Worm (Caenorhabditis elegans) whole organism, L3 larva: ENCODE results near the gene tab-1.

Experiments
- R02D3.7 ChIP-seq: fragments of 150-350 bp; optimal IDR thresholded peaks from 2 replicates; lab custom pipeline; 2014; ENCODE audit warnings: missing biosample characterization, missing genetic modification characterization
- ZK546.5 ChIP-seq: sonication (generic microtip); optimal IDR thresholded peaks from 2 replicates; lab custom pipeline; 2017; ENCODE audit warnings: missing biosample characterization, missing genetic modification characterization
- aly-2 ChIP-seq: fragments of 150-350 bp; optimal IDR thresholded peaks from 2 replicates; lab custom pipeline; 2014; ENCODE audit warnings: missing biosample characterization, missing genetic modification characterization
- ama-1 ChIP-seq: fragments of 150-350 bp; optimal IDR thresholded peaks from 2 replicates; lab custom pipeline; 2018
- ceh-16 ChIP-seq: sonication (generic microtip); optimal IDR thresholded peaks from 2 replicates; lab custom pipeline; 2017; ENCODE audit warnings: missing biosample characterization, missing genetic modification characterization
- ceh-28 ChIP-seq: fragments of 150-350 bp; optimal IDR thresholded peaks from 2 replicates; lab custom pipeline; 2014; ENCODE audit warnings: missing biosample characterization, missing genetic modification reagents, missing genetic modification characterization
- ceh-82 ChIP-seq: fragments of 150-350 bp; optimal IDR thresholded peaks from 2 replicates; lab custom pipeline; 2014; ENCODE audit warnings: missing biosample characterization, missing genetic modification characterization
- ceh-9 ChIP-seq: sonication (generic microtip); optimal IDR thresholded peaks from 2 replicates; lab custom pipeline; 2018; ENCODE audit warnings: missing biosample characterization, missing genetic modification characterization
- daf-12 ChIP-seq: fragments of 150-350 bp; optimal IDR thresholded peaks from 2 replicates; lab custom pipeline; 2014; ENCODE audit warnings: missing biosample characterization, missing genetic modification reagents, missing genetic modification characterization
- egl-27 ChIP-seq: sonication (generic microtip); optimal IDR thresholded peaks from 4 replicates; lab custom pipeline; 2017; ENCODE audit warnings: missing biosample characterization, missing genetic modification reagents, missing genetic modification characterization
- egl-5 ChIP-seq: fragments of 150-350 bp; optimal IDR thresholded peaks from 2 replicates; lab custom pipeline; 2017; ENCODE audit warnings: missing biosample characterization, missing genetic modification reagents, missing genetic modification characterization, inconsistent platforms
- elt-1 ChIP-seq: fragments of 150-350 bp; optimal IDR thresholded peaks from 2 replicates; lab custom pipeline; 2014; ENCODE audit warnings: missing biosample characterization, missing genetic modification characterization
- elt-2 ChIP-seq: sonication (generic microtip); optimal IDR thresholded peaks from 2 replicates; lab custom pipeline; 2016; ENCODE audit warnings: missing genetic modification reagents, mild to moderate bottlenecking, missing genetic modification characterization, missing compliant biosample characterization
- elt-3 ChIP-seq, 3 experiments: fragments of 150-350 bp in 1 of 3; sonication (generic microtip) in 2 of 3; optimal IDR thresholded peaks; 2 replicates in 2 of 3; 4 replicates in 1 of 3; lab custom pipeline; 2014 to 2017; ENCODE audit warnings: missing biosample characterization in 3 of 3, missing genetic modification characterization in 3 of 3
- eor-1 ChIP-seq, 2 experiments: fragments of 150-350 bp; optimal IDR thresholded peaks; 2 replicates each; lab custom pipeline; 2014 to 2018; ENCODE audit warnings: missing biosample characterization in 2 of 2, missing genetic modification characterization in 2 of 2
- fkh-10 ChIP-seq: sonication (generic microtip); optimal IDR thresholded peaks from 2 replicates; lab custom pipeline; 2017; ENCODE audit warnings: missing biosample characterization, missing genetic modification reagents, missing genetic modification characterization
- fkh-2 ChIP-seq: fragments of 150-350 bp; optimal IDR thresholded peaks from 2 replicates; lab custom pipeline; 2014; ENCODE audit warnings: missing biosample characterization, missing genetic modification reagents, missing genetic modification characterization
- fos-1 ChIP-seq: fragments of 150-350 bp; optimal IDR thresholded peaks from 2 replicates; lab custom pipeline; 2014; ENCODE audit warnings: missing biosample characterization, missing genetic modification characterization
- hmg-11 ChIP-seq: sonication (generic microtip); optimal IDR thresholded peaks from 2 replicates; lab custom pipeline; 2016; ENCODE audit warnings: missing genetic modification characterization, missing compliant biosample characterization
- jun-1 ChIP-seq: fragments of 150-350 bp; optimal IDR thresholded peaks from 2 replicates; lab custom pipeline; 2014; ENCODE audit warnings: missing biosample characterization, missing genetic modification reagents, missing genetic modification characterization
- lin-15B ChIP-seq: fragments of 150-350 bp; optimal IDR thresholded peaks from 2 replicates; lab custom pipeline; 2014; ENCODE audit warnings: missing biosample characterization, missing genetic modification characterization
- lin-39 ChIP-seq: fragments of 150-350 bp; optimal IDR thresholded peaks from 2 replicates; lab custom pipeline; 2018; ENCODE audit warnings: missing biosample characterization, missing genetic modification reagents, missing genetic modification characterization
- lsy-12 ChIP-seq: sonication (generic microtip); optimal IDR thresholded peaks from 2 replicates; lab custom pipeline; 2016; ENCODE audit warnings: mild to moderate bottlenecking, missing genetic modification characterization, missing compliant biosample characterization
- mdl-1 ChIP-seq: fragments of 150-350 bp; optimal IDR thresholded peaks from 2 replicates; lab custom pipeline; 2014; ENCODE audit warnings: missing biosample characterization, missing genetic modification characterization
- mml-1 ChIP-seq: fragments of 150-350 bp; sonication (generic microtip); optimal IDR thresholded peaks from 3 replicates; lab custom pipeline; 2014; ENCODE audit warnings: missing biosample characterization, missing genetic modification characterization
- nfya-1 ChIP-seq: sonication (generic microtip); optimal IDR thresholded peaks from 2 replicates; lab custom pipeline; 2017; ENCODE audit warnings: missing genetic modification characterization, mild to moderate bottlenecking, missing compliant biosample characterization, antibody characterized with exemption, moderate library complexity; ENCODE audit not compliant: insufficient read depth
- nhr-11 ChIP-seq: fragments of 150-350 bp; optimal IDR thresholded peaks from 2 replicates; lab custom pipeline; 2014; ENCODE audit warnings: missing biosample characterization, missing genetic modification characterization
- nhr-12 ChIP-seq: fragments of 150-350 bp; optimal IDR thresholded peaks from 2 replicates; lab custom pipeline; 2014; ENCODE audit warnings: missing biosample characterization, missing genetic modification characterization
- nhr-23 ChIP-seq: fragments of 150-350 bp; optimal IDR thresholded peaks from 2 replicates; lab custom pipeline; 2014; ENCODE audit warnings: missing biosample characterization, missing genetic modification reagents, missing genetic modification characterization
- nhr-237 ChIP-seq: fragments of 150-350 bp; optimal IDR thresholded peaks from 2 replicates; lab custom pipeline; 2014; ENCODE audit warnings: missing biosample characterization, missing genetic modification characterization
- nhr-25 ChIP-seq: sonication (generic microtip); optimal IDR thresholded peaks from 2 replicates; lab custom pipeline; 2017; ENCODE audit warnings: missing biosample characterization, missing genetic modification characterization
- nhr-28 ChIP-seq: fragments of 150-350 bp; optimal IDR thresholded peaks from 2 replicates; lab custom pipeline; 2014; ENCODE audit warnings: missing biosample characterization, missing genetic modification characterization
- nhr-43 ChIP-seq: sonication (generic microtip); optimal IDR thresholded peaks from 2 replicates; lab custom pipeline; 2016; ENCODE audit warnings: mild to moderate bottlenecking, missing genetic modification characterization, missing compliant biosample characterization; ENCODE audit not compliant: poor library complexity, severe bottlenecking
- nhr-67 ChIP-seq: fragments of 150-350 bp; optimal IDR thresholded peaks from 2 replicates; lab custom pipeline; 2014; ENCODE audit warnings: missing biosample characterization, missing genetic modification characterization
- nhr-76 ChIP-seq: fragments of 150-350 bp; sonication (generic microtip); optimal IDR thresholded peaks from 5 replicates; lab custom pipeline; 2014; ENCODE audit warnings: missing biosample characterization, missing genetic modification characterization
- nhr-77 ChIP-seq: fragments of 150-350 bp; optimal IDR thresholded peaks from 2 replicates; lab custom pipeline; 2014; ENCODE audit warnings: missing biosample characterization, missing genetic modification characterization
- pha-4 ChIP-seq: fragments of 150-350 bp; optimal IDR thresholded peaks from 2 replicates; lab custom pipeline; 2014; ENCODE audit warnings: missing biosample characterization, missing genetic modification reagents, missing genetic modification characterization
- pqm-1 ChIP-seq: fragments of 150-350 bp; optimal IDR thresholded peaks from 2 replicates; lab custom pipeline; 2017; ENCODE audit warnings: missing biosample characterization, missing genetic modification characterization, inconsistent platforms
- sea-2 ChIP-seq: fragments of 150-350 bp; sonication (generic microtip); optimal IDR thresholded peaks from 4 replicates; lab custom pipeline; 2014; ENCODE audit warnings: missing biosample characterization, missing genetic modification reagents, missing genetic modification characterization
- skn-1 ChIP-seq: fragments of 150-350 bp; optimal IDR thresholded peaks from 2 replicates; lab custom pipeline; 2014; ENCODE audit warnings: missing biosample characterization, missing genetic modification characterization
- snpc-4 ChIP-seq: fragments of 150-350 bp; optimal IDR thresholded peaks from 2 replicates; lab custom pipeline; 2014; ENCODE audit warnings: missing biosample characterization, missing genetic modification characterization
- tbx-2 ChIP-seq: sonication (generic microtip); optimal IDR thresholded peaks from 2 replicates; lab custom pipeline; 2016; ENCODE audit warnings: mild to moderate bottlenecking, missing genetic modification characterization, missing compliant biosample characterization
- unc-39 ChIP-seq: sonication (generic microtip); optimal IDR thresholded peaks from 4 replicates; lab custom pipeline; 2017; ENCODE audit warnings: missing biosample characterization, missing genetic modification characterization
- unc-62 ChIP-seq: fragments of 150-350 bp; sonication (generic microtip); optimal IDR thresholded peaks from 4 replicates; lab custom pipeline; 2014; ENCODE audit warnings: missing biosample characterization, missing genetic modification reagents, missing genetic modification characterization
- zag-1 ChIP-seq: fragments of 150-350 bp; optimal IDR thresholded peaks from 2 replicates; lab custom pipeline; 2014; ENCODE audit warnings: missing biosample characterization, missing genetic modification characterization
- ztf-11 ChIP-seq: fragments of 150-350 bp; optimal IDR thresholded peaks from 2 replicates; lab custom pipeline; 2014; ENCODE audit warnings: missing biosample characterization, missing genetic modification characterization
- ztf-4 ChIP-seq: fragments of 150-350 bp; optimal IDR thresholded peaks from 2 replicates; lab custom pipeline; 2014; ENCODE audit warnings: missing biosample characterization, missing genetic modification characterization

Gene tab-1

DNA sequence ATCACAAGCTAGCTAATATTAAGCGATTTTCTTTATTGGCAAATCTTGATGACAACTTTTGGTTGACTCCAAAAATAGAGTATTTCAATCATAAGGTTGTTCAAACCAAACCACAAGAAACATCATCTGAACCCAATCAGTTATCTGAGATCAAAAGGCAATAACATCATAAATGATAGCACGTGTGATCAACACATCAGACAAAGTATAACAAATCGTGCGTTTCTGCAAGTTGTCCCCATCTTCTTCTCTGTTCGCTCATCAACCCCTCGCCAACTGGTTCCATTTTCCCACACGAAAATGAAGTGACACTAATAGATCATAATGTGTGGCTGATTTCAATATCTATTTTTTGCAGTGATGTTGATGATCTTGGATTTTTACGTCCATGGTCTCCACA, 46.2 kb downstream of the tab-1 start:
- TF ChIP-seq nhr-11 (tag; lab: Kevin White, UChicago), result no peak
- TF ChIP-seq aly-2 (tag; lab: Kevin White, UChicago), result no peak
- no peak for TF ChIP-seq ZK546.5
- TF ChIP-seq ceh-16 (tag; lab: Kevin White, UChicago), result no peak
- peak; percentile 7 for TF ChIP-seq snpc-4 (tag; lab: Kevin White, UChicago)
- no peak for TF ChIP-seq nhr-12
- no peak for TF ChIP-seq pqm-1 (tag; lab: Kevin White, UChicago)
- TF ChIP-seq ztf-11 (tag; lab: Kevin White, UChicago), result no peak
- TF ChIP-seq hmg-11 (tag; lab: Kevin White, UChicago), result no peak
- TF ChIP-seq egl-5 (tag; lab: Kevin White, UChicago), result peak; percentile 38
- peak; percentile 94 for TF ChIP-seq egl-27 (tag; lab: Kevin White, UChicago)
- TF ChIP-seq nfya-1 (tag; lab: Kevin White, UChicago), result peak; percentile 40
- no peak for TF ChIP-seq fkh-10 (GFP tag; lab: Kevin White, UChicago)
- no peak for TF ChIP-seq ceh-9
- no peak for TF ChIP-seq fos-1
- peak; percentile 59 for TF ChIP-seq mdl-1
- no peak for TF ChIP-seq zag-1
- peak; percentile 93 for TF ChIP-seq nhr-23 (tag; lab: Kevin White, UChicago)
- TF ChIP-seq lin-15B, result no peak
- TF ChIP-seq jun-1 (tag; lab: Kevin White, UChicago), result peak; percentile 51
- no peak for TF ChIP-seq ceh-28 (tag; lab: Kevin White, UChicago)
- no peak for TF ChIP-seq daf-12
- no peak for TF ChIP-seq fkh-2 (tag; lab: Kevin White, UChicago)
- TF ChIP-seq unc-62 (GFP tag; lab: Kevin White, UChicago), result peak; percentile 86
- TF ChIP-seq unc-39 (tag; lab: Kevin White, UChicago), result no peak
- no peak for TF ChIP-seq skn-1 (tag; lab: Kevin White, UChicago)
- TF ChIP-seq elt-2 (tag; lab: Kevin White, UChicago), result no peak
- peak; percentile 85 for TF ChIP-seq nhr-25 (tag; lab: Kevin White, UChicago)
- TF ChIP-seq nhr-77 (tag; lab: Kevin White, UChicago), result no peak
- no peak for TF ChIP-seq ceh-82
- TF ChIP-seq tbx-2 (tag; lab: Kevin White, UChicago), result peak; percentile 42
- TF ChIP-seq nhr-67 (tag; lab: Kevin White, UChicago), result no peak
- TF ChIP-seq nhr-28 (tag; lab: Kevin White, UChicago), result no peak
- TF ChIP-seq mml-1, result no peak
- TF ChIP-seq nhr-237 (tag; lab: Kevin White, UChicago), result no peak
- TF ChIP-seq eor-1 (tag; optimal IDR thresholded peaks at IDR 0.05; lab: Kevin White, UChicago), result no peak
- peak; percentile 27 for TF ChIP-seq lin-39 (tag; lab: Kevin White, UChicago)
- no peak for TF ChIP-seq pha-4
- TF ChIP-seq ama-1 (lab: Kevin White, UChicago), result no peak
- TF ChIP-seq elt-1 (tag; lab: Kevin White, UChicago), result no peak
- no peak for TF ChIP-seq sea-2 (GFP tag; lab: Kevin White, UChicago)
- TF ChIP-seq ztf-4 (tag; lab: Kevin White, UChicago), result no peak
- TF ChIP-seq lsy-12 (tag; lab: Kevin White, UChicago), result peak; percentile 28
- TF ChIP-seq nhr-76 (tag; lab: Kevin White, UChicago), result no peak
- TF ChIP-seq elt-3 (tag; optimal IDR thresholded peaks at IDR 0.05; lab: Kevin White, UChicago), result peak; percentile 52 to 69 (median 56)
- TF ChIP-seq R02D3.7, result peak; percentile 34
- peak; percentile 97 for TF ChIP-seq nhr-43 (tag; lab: Kevin White, UChicago)
